Fruit fly (Drosophila melanogaster) Kc167 (cell line): ENCODE data around the gene Dhc1.

ENCODE experiments used
- Myc ChIP-seq: fragments of >200 bp; optimal IDR thresholded peaks from 2 replicates; lab custom pipeline; 2017; ENCODE audit warnings: missing external identifiers
- h ChIP-seq: fragments of >200 bp; optimal IDR thresholded peaks from 3 replicates; lab custom pipeline; 2018; ENCODE audit warnings: missing external identifiers
- psq ChIP-seq: fragments of >200 bp; optimal IDR thresholded peaks from 2 replicates; lab custom pipeline; 2017; ENCODE audit warnings: missing external identifiers
- ttk ChIP-seq: sonication (Bioruptor generic); optimal IDR thresholded peaks from 2 replicates; lab custom pipeline; 2017; ENCODE audit warnings: missing external identifiers

DNA sequence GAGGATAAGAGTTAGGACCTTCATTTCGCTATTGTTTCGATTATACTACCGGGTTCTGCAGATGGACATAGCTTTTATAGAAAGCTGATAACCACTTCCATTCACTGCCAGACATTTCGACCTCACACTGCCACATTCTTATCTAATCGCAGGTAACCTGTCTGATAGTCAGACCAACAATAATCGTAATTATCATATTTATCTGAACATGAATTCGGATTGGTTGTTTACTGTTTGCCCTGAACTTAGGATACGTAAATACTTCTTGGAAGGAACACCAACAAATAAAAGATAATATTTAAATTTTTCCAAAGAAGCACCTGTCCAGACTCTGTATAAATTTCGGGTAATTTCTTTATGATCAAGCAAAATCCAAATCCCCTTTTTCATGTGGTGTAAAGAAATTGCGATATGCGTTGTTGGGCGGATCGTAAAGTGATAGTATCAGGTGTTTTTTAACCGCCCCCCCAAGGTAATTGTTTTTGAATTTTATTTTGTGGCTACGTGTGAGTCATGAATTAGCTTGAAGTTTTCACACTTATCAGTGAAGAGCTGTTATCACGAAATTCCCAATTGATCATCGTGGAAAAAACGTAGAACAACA, 28.2 kb downstream of the Dhc1 start, which contains the start of gene Fst:
- TF ChIP-seq h (lab: Kevin White, UChicago) (no peak), psq (lab: Kevin White, UChicago) (no peak), ttk (lab: Kevin White, UChicago) (no peak), Myc (lab: Kevin White, UChicago) (no peak)
